Comparison of ENCODE assay signal across 2 fruit fly cellular contexts in genomic region chr3R:19103189-19103588, dm6.
TF ChIP-seq lines count a peak whose summit lies in the region.

No protein-coding gene starts in this region.

- peak; percentile 63 to 66 for TF ChIP-seq CTCF in S2 (optimal IDR thresholded peaks at IDR 0.05; lab: Kevin White, UChicago)
- peak; percentile 51 for TF ChIP-seq CTCF in whole organism, embryonic (GFP tag; optimal IDR thresholded peaks at IDR 0.05; lab: Kevin White, UChicago)

TF ChIP-seq in whole organism, embryonic, 481 proteins besides CTCF, POLR2A, EP300 and RAD21:
- TF ChIP-seq chinmo (GFP tag; IDR thresholded peaks at IDR 0.05; lab: Robert Waterston, UW; ENCODE audit: partially characterized antibody) (0 out of 4 replicates have a peak, but pooled peaks have one; percentile 27), CG2120 (GFP tag; optimal IDR thresholded peaks at IDR 0.05; lab: Kevin White, UChicago) (no peak)
